Fruit fly (Drosophila melanogaster) whole organism, embryonic: ENCODE measurements around the gene bys.

Experiments used
- ATbp ChIP-seq: fragments of 200-800 bp; sonication (Bioruptor generic); optimal IDR thresholded peaks from 2 replicates; lab custom pipeline; 2017; ENCODE audit warnings: missing biosample characterization, mild to moderate bottlenecking, missing genetic modification characterization, missing genetic modification reagents
- Ada2b ChIP-seq: fragments of 200-800 bp; sonication (Bioruptor generic); IDR thresholded peaks from 2 replicates; pipeline ENCODE4 v1.3.6; 2022; ENCODE audit warnings: missing biosample characterization, missing genetic modification characterization
- Bgb ChIP-seq: fragments of 200-800 bp; sonication (Bioruptor generic); IDR thresholded peaks from 2 replicates; pipeline ENCODE4 v1.3.6; 2022; ENCODE audit warnings: missing biosample characterization, missing genetic modification characterization; ENCODE audit not compliant: partially characterized antibody
- CG10543 ChIP-seq: fragments of 200-800 bp; sonication (Bioruptor generic); optimal IDR thresholded peaks from 3 replicates; lab custom pipeline; 2017; ENCODE audit warnings: missing biosample characterization, mild to moderate bottlenecking, missing genetic modification characterization, moderate library complexity
- CG12942 ChIP-seq: fragments of 200-800 bp; sonication (Bioruptor generic); optimal IDR thresholded peaks from 3 replicates; lab custom pipeline; 2016; ENCODE audit warnings: missing biosample characterization, missing genetic modification characterization
- CG13775 ChIP-seq: fragments of 200-800 bp; sonication (Bioruptor generic); optimal IDR thresholded peaks from 3 replicates; lab custom pipeline; 2017; ENCODE audit warnings: missing biosample characterization, mild to moderate bottlenecking, missing genetic modification characterization
- CG14860 ChIP-seq: fragments of 200-800 bp; sonication (Bioruptor generic); IDR thresholded peaks from 3 replicates; pipeline ENCODE4 v1.3.6; 2022; ENCODE audit warnings: missing biosample characterization, missing genetic modification characterization; ENCODE audit not compliant: partially characterized antibody
- CG17385 ChIP-seq: fragments of 200-800 bp; sonication (Bioruptor generic); optimal IDR thresholded peaks from 3 replicates; lab custom pipeline; 2018; ENCODE audit warnings: missing biosample characterization, mild to moderate bottlenecking, missing genetic modification characterization
- CG17568 ChIP-seq: fragments of 200-800 bp; sonication (Bioruptor generic); optimal IDR thresholded peaks from 2 replicates; lab custom pipeline; 2018; ENCODE audit warnings: missing biosample characterization, mild to moderate bottlenecking, missing genetic modification characterization, moderate library complexity
- CG18262 ChIP-seq: fragments of 200-800 bp; optimal IDR thresholded peaks from 3 replicates; lab custom pipeline; 2019; ENCODE audit warnings: missing biosample characterization, mild to moderate bottlenecking, missing genetic modification characterization, moderate library complexity
- CG2116 ChIP-seq: fragments of 200-800 bp; sonication (Bioruptor generic); optimal IDR thresholded peaks from 3 replicates; lab custom pipeline; 2018; ENCODE audit warnings: missing biosample characterization, mild to moderate bottlenecking, missing genetic modification characterization
- CG2129 ChIP-seq: fragments of 200-800 bp; sonication (Bioruptor generic); IDR thresholded peaks from 2 replicates; pipeline ENCODE4 v1.3.6; 2022; ENCODE audit warnings: missing biosample characterization, missing genetic modification characterization; ENCODE audit not compliant: partially characterized antibody
- CG4282 ChIP-seq: fragments of 200-800 bp; sonication (Bioruptor generic); optimal IDR thresholded peaks from 2 replicates; lab custom pipeline; 2016; ENCODE audit warnings: missing biosample characterization, missing genetic modification characterization
- CG5245 ChIP-seq: fragments of 200-800 bp; sonication (Bioruptor generic); optimal IDR thresholded peaks from 3 replicates; lab custom pipeline; 2016; ENCODE audit warnings: missing biosample characterization, missing genetic modification characterization
- CG7271 ChIP-seq: fragments of 200-800 bp; sonication (Bioruptor generic); optimal IDR thresholded peaks from 2 replicates; lab custom pipeline; 2018; ENCODE audit warnings: missing biosample characterization, mild to moderate bottlenecking, missing genetic modification characterization, moderate library complexity
- CG7556 ChIP-seq: fragments of 200-800 bp; sonication (Bioruptor generic); optimal IDR thresholded peaks from 2 replicates; lab custom pipeline; 2017; ENCODE audit warnings: missing biosample characterization, mild to moderate bottlenecking, missing genetic modification characterization
- CG9876 ChIP-seq: fragments of 200-800 bp; sonication (Bioruptor generic); optimal IDR thresholded peaks from 2 replicates; lab custom pipeline; 2016; ENCODE audit warnings: missing biosample characterization, missing genetic modification characterization
- HLHmδ ChIP-seq: fragments of 200-800 bp; sonication (Bioruptor generic); optimal IDR thresholded peaks from 2 replicates; lab custom pipeline; 2018; ENCODE audit warnings: missing biosample characterization, mild to moderate bottlenecking, missing genetic modification characterization, moderate library complexity
- Hey ChIP-seq: fragments of 200-800 bp; sonication (Bioruptor generic); optimal IDR thresholded peaks from 3 replicates; lab custom pipeline; 2018; ENCODE audit warnings: missing biosample characterization, mild to moderate bottlenecking, missing genetic modification characterization
- NC2β ChIP-seq: fragments of 200-800 bp; sonication (Bioruptor generic); optimal IDR thresholded peaks from 2 replicates; lab custom pipeline; 2016; ENCODE audit warnings: missing biosample characterization, missing genetic modification characterization
- Neu2 ChIP-seq: fragments of 200-800 bp; sonication (Bioruptor generic); optimal IDR thresholded peaks from 3 replicates; lab custom pipeline; 2016; ENCODE audit warnings: missing biosample characterization, missing genetic modification characterization, borderline replicate concordance
- Poxn ChIP-seq: fragments of 200-800 bp; sonication (Bioruptor generic); IDR thresholded peaks from 2 replicates; pipeline ENCODE4 v1.3.6; 2022; ENCODE audit warnings: missing biosample characterization, missing genetic modification characterization
- bsh ChIP-seq, 2 experiments: fragments of 200-800 bp; sonication (Bioruptor generic); optimal IDR thresholded peaks; 2 replicates each; lab custom pipeline; 2017 to 2018; ENCODE audit warnings: mild to moderate bottlenecking in 2 of 2, missing biosample characterization in 2 of 2, missing genetic modification characterization in 2 of 2, moderate library complexity in 1 of 2
- cg ChIP-seq: fragments of 200-800 bp; sonication (Bioruptor generic); optimal IDR thresholded peaks from 3 replicates; lab custom pipeline; 2019; ENCODE audit warnings: missing biosample characterization, mild to moderate bottlenecking, missing genetic modification characterization, moderate library complexity
- crol ChIP-seq: fragments of 200-800 bp; sonication (Bioruptor generic); IDR thresholded peaks from 2 replicates; pipeline ENCODE4 v1.3.6; 2022; ENCODE audit warnings: missing biosample characterization, missing genetic modification characterization
- da ChIP-seq: fragments of 200-800 bp; sonication (Bioruptor generic); optimal IDR thresholded peaks from 2 replicates; lab custom pipeline; 2016; ENCODE audit warnings: missing biosample characterization, missing genetic modification characterization
- dm ChIP-seq: fragments of 200-800 bp; sonication (Bioruptor generic); optimal IDR thresholded peaks from 3 replicates; lab custom pipeline; 2016; ENCODE audit warnings: missing biosample characterization, missing genetic modification characterization
- fd102C ChIP-seq: fragments of 200-800 bp; sonication (Bioruptor generic); optimal IDR thresholded peaks from 2 replicates; lab custom pipeline; 2018; ENCODE audit warnings: missing biosample characterization, mild to moderate bottlenecking, missing genetic modification characterization, moderate library complexity
- kah ChIP-seq: fragments of 200-800 bp; sonication (Bioruptor generic); optimal IDR thresholded peaks from 2 replicates; lab custom pipeline; 2018; ENCODE audit warnings: missing biosample characterization, mild to moderate bottlenecking, missing genetic modification characterization
- lov ChIP-seq, 2 experiments: fragments of 200-800 bp in 1 of 2; fragments of >200 bp in 1 of 2; sonication (Bioruptor generic) in 1 of 2; IDR thresholded peaks in 1 of 2; optimal IDR thresholded peaks in 1 of 2; 2 replicates in 1 of 2; 3 replicates in 1 of 2; pipeline versions ENCODE4 v1.3.6 to Lab custom; 2017 to 2022; ENCODE audit warnings: missing biosample characterization in 1 of 2, missing genetic modification characterization in 1 of 2
- mld ChIP-seq: fragments of 200-800 bp; sonication (Bioruptor generic); IDR thresholded peaks from 3 replicates; pipeline ENCODE4 v1.3.6; 2022; ENCODE audit warnings: missing biosample characterization, missing genetic modification characterization; ENCODE audit not compliant: partially characterized antibody
- pros ChIP-seq: fragments of 200-800 bp; sonication (Bioruptor generic); optimal IDR thresholded peaks from 3 replicates; lab custom pipeline; 2019; ENCODE audit warnings: missing biosample characterization, mild to moderate bottlenecking, missing genetic modification characterization, moderate library complexity
- sens-2 ChIP-seq: fragments of 200-800 bp; sonication (Bioruptor generic); IDR thresholded peaks from 2 replicates; pipeline ENCODE4 v1.3.6; 2022; ENCODE audit warnings: missing biosample characterization, missing genetic modification characterization
- tio ChIP-seq: fragments of 200-800 bp; sonication (Bioruptor generic); optimal IDR thresholded peaks from 2 replicates; lab custom pipeline; 2017; ENCODE audit warnings: missing biosample characterization, missing genetic modification characterization, inconsistent platforms
- vnd ChIP-seq: fragments of 200-800 bp; sonication (Bioruptor generic); IDR thresholded peaks from 3 replicates; pipeline ENCODE4 v1.3.6; 2022; ENCODE audit warnings: missing biosample characterization, missing genetic modification characterization; ENCODE audit not compliant: partially characterized antibody

Gene bys

DNA sequence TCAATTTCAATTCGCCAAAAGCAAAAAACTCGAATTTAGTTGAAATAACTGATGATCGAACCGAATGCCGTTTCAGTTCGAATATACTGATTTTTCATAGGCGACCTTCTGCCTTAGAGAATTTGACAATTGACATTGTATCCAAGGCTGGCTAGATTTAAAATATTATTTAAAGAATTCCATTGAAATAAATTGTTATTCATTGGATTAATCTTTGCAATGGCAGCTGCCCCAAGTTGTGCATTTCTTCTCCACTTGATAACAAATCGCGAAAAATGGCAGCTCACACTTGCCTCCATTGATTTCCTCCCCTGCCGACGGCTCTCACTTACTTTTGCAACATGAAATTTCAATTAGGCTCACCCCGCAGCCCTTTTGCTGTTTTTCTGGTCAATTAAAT lies 47.5 kb upstream of the bys start, which contains the start of gene CG10920:
Gene CG10920, minus strand, starts transcription at position 101 of the 400 bp plus-strand sequence.
- TF ChIP-seq fd102C (GFP tag; lab: Kevin White, UChicago): no peak
- no peak for TF ChIP-seq lov (optimal IDR thresholded peaks at IDR 0.05; lab: Kevin White, UChicago)
- no peak for TF ChIP-seq lov (GFP tag; IDR thresholded peaks at IDR 0.05; lab: Robert Waterston, UW)
- no peak for TF ChIP-seq dm
- no peak for TF ChIP-seq CG4282 (GFP tag; lab: Kevin White, UChicago)
- no peak for TF ChIP-seq CG2116 (GFP tag; lab: Kevin White, UChicago)
- TF ChIP-seq cg (GFP tag; lab: Kevin White, UChicago): no peak

DNA sequence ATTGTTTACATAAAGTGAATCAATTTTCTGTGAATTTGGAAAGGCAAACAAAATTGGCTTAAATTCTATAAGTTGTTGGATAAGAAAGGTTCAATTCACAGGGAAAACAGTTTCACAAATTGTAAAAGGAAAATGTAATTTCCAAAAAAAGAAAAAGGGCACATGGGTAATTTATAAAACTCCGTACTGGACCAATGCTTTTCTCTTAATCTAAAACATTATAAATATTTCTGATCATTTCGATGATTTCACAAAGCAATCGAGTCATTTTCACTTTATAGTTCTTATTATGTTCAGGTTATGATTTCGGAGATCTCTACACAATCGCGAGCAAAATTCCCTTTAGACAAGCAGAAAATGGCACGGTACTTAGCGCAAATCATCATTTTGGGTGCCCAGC lies 43.8 kb upstream of the bys start, which contains the start of gene CG1409:
Gene CG1409, plus strand, starts transcription at position 301 of the 400 bp plus-strand sequence.
- TF ChIP-seq CG7556 (GFP tag; lab: Kevin White, UChicago) (no peak), CG17568 (GFP tag; lab: Kevin White, UChicago) (no peak), NC2β (GFP tag; lab: Kevin White, UChicago) (no peak), CG10543 (GFP tag; lab: Kevin White, UChicago) (no peak), CG9876 (no peak), tio (no peak), sens-2 (GFP tag; lab: Robert Waterston, UW) (no peak), CG12942 (GFP tag; lab: Kevin White, UChicago) (no peak), CG7271 (tag; lab: Kevin White, UChicago) (no peak)

DNA sequence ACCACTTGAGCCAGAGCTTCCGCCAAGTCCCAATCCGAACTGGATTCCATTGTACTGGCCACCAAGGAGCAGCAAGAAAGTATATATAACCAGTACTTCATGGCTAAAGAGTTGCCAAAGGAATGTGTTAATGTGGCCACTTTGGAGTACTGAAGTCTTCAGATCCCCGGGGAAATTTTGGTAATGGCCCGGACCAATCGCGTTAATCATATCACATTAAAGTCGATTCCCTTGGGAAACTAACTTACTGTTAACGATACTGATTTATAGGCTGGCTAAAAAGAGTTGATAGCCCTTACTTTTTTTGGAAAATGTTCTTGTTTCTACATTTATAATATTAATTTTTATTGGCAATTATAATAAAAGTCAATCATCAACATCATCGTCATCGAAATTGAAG lies 34.8 kb upstream of the bys start, which contains the start of gene Ir7b:
Gene Ir7b, minus strand, starts transcription at position 101 of the 400 bp plus-strand sequence.
- TF ChIP-seq CG17385 (GFP tag; lab: Kevin White, UChicago) (no peak), CG2129 (no peak), kah (GFP tag; lab: Kevin White, UChicago) (no peak), da (GFP tag; lab: Kevin White, UChicago) (no peak), CG13775 (no peak), CG5245 (no peak), HLHmδ (GFP tag; lab: Kevin White, UChicago) (no peak), crol (GFP tag; lab: Robert Waterston, UW) (no peak), ATbp (GFP tag; lab: Kevin White, UChicago) (no peak), pros (no peak), CG14860 (GFP tag; lab: Robert Waterston, UW) (no peak), vnd (GFP tag; lab: Robert Waterston, UW) (no peak), Neu2 (no peak), Bgb (GFP tag; lab: Robert Waterston, UW) (no peak)
- TF ChIP-seq, all 482 proteins: peak for 0

DNA sequence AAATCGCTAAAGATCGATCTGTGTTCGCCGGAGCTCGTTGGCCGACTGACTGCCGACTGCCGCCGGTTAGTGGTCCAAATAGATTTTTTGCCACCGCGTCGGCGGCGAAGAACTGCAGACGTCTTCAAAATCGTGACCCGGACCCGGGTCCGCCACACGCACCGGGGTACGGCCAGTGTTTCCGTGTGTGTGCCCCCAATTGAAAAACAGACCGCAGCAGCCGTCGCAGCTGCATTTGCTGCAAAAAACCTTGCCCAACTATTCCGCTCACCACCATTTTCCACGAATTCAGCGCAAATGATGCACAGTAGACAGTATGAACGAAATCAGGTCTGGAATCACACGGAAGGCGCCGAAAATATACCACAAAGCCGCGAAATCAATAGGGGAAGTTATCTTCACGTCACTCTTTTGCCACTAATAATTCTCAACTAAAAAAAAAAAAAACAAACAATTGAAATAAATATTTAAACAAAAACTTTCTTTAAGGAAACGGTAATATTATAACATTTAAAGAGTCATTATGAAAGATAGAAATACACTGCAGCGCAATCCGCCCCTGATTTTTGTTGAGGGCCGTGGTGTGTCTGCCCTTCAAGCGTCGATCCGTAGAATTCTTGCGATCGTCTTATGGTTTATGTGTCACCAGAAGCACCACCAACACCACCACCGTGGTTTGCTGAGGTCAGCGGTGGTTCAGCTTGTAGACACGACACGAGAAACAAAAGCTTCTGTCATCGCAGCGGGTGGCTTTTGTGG lies 28.3 kb upstream of the bys start, which contains the start of gene dec:
Gene dec, minus strand, starts transcription at position 51 of the 759 bp plus-strand sequence.
- TF ChIP-seq bsh (GFP tag; optimal IDR thresholded peaks at IDR 0.05; lab: Kevin White, UChicago) (no peak), CG18262 (no peak), mld (no peak), Poxn (no peak), Hey (tag; lab: Kevin White, UChicago) (no peak), Ada2b (GFP tag; lab: Robert Waterston, UW) (no peak), CG7271 (tag; lab: Kevin White, UChicago) (no peak)
- TF ChIP-seq, all 482 proteins: peak for 0
